Worm (Caenorhabditis elegans) whole organism, L3 larva: ENCODE data around the gene exos-2.
A peak's percentile ranks its signal among the peaks of the same experiment; 100 is the strongest.

Experiments used
- R02D3.7 ChIP-seq: fragments of 150-350 bp; optimal IDR thresholded peaks from 2 replicates; lab custom pipeline; 2014; ENCODE audit warnings: missing biosample characterization, missing genetic modification characterization
- aly-2 ChIP-seq: fragments of 150-350 bp; optimal IDR thresholded peaks from 2 replicates; lab custom pipeline; 2014; ENCODE audit warnings: missing biosample characterization, missing genetic modification characterization
- ama-1 ChIP-seq: fragments of 150-350 bp; optimal IDR thresholded peaks from 2 replicates; lab custom pipeline; 2018
- ceh-28 ChIP-seq: fragments of 150-350 bp; optimal IDR thresholded peaks from 2 replicates; lab custom pipeline; 2014; ENCODE audit warnings: missing biosample characterization, missing genetic modification reagents, missing genetic modification characterization
- ceh-9 ChIP-seq: sonication (generic microtip); optimal IDR thresholded peaks from 2 replicates; lab custom pipeline; 2018; ENCODE audit warnings: missing biosample characterization, missing genetic modification characterization
- daf-12 ChIP-seq: fragments of 150-350 bp; optimal IDR thresholded peaks from 2 replicates; lab custom pipeline; 2014; ENCODE audit warnings: missing biosample characterization, missing genetic modification reagents, missing genetic modification characterization
- egl-5 ChIP-seq: fragments of 150-350 bp; optimal IDR thresholded peaks from 2 replicates; lab custom pipeline; 2017; ENCODE audit warnings: missing biosample characterization, missing genetic modification reagents, missing genetic modification characterization, inconsistent platforms
- elt-1 ChIP-seq: fragments of 150-350 bp; optimal IDR thresholded peaks from 2 replicates; lab custom pipeline; 2014; ENCODE audit warnings: missing biosample characterization, missing genetic modification characterization
- elt-2 ChIP-seq: sonication (generic microtip); optimal IDR thresholded peaks from 2 replicates; lab custom pipeline; 2016; ENCODE audit warnings: missing genetic modification reagents, mild to moderate bottlenecking, missing genetic modification characterization, missing compliant biosample characterization
- elt-3 ChIP-seq, 3 experiments: fragments of 150-350 bp in 1 of 3; sonication (generic microtip) in 2 of 3; optimal IDR thresholded peaks; 2 replicates in 2 of 3; 4 replicates in 1 of 3; lab custom pipeline; 2014 to 2017; ENCODE audit warnings: missing biosample characterization in 3 of 3, missing genetic modification characterization in 3 of 3
- fkh-10 ChIP-seq: sonication (generic microtip); optimal IDR thresholded peaks from 2 replicates; lab custom pipeline; 2017; ENCODE audit warnings: missing biosample characterization, missing genetic modification reagents, missing genetic modification characterization
- fkh-2 ChIP-seq: fragments of 150-350 bp; optimal IDR thresholded peaks from 2 replicates; lab custom pipeline; 2014; ENCODE audit warnings: missing biosample characterization, missing genetic modification reagents, missing genetic modification characterization
- fos-1 ChIP-seq: fragments of 150-350 bp; optimal IDR thresholded peaks from 2 replicates; lab custom pipeline; 2014; ENCODE audit warnings: missing biosample characterization, missing genetic modification characterization
- hmg-11 ChIP-seq: sonication (generic microtip); optimal IDR thresholded peaks from 2 replicates; lab custom pipeline; 2016; ENCODE audit warnings: missing genetic modification characterization, missing compliant biosample characterization
- lin-15B ChIP-seq: fragments of 150-350 bp; optimal IDR thresholded peaks from 2 replicates; lab custom pipeline; 2014; ENCODE audit warnings: missing biosample characterization, missing genetic modification characterization
- lsy-12 ChIP-seq: sonication (generic microtip); optimal IDR thresholded peaks from 2 replicates; lab custom pipeline; 2016; ENCODE audit warnings: mild to moderate bottlenecking, missing genetic modification characterization, missing compliant biosample characterization
- mdl-1 ChIP-seq: fragments of 150-350 bp; optimal IDR thresholded peaks from 2 replicates; lab custom pipeline; 2014; ENCODE audit warnings: missing biosample characterization, missing genetic modification characterization
- mml-1 ChIP-seq: fragments of 150-350 bp; sonication (generic microtip); optimal IDR thresholded peaks from 3 replicates; lab custom pipeline; 2014; ENCODE audit warnings: missing biosample characterization, missing genetic modification characterization
- nfya-1 ChIP-seq: sonication (generic microtip); optimal IDR thresholded peaks from 2 replicates; lab custom pipeline; 2017; ENCODE audit warnings: missing genetic modification characterization, mild to moderate bottlenecking, missing compliant biosample characterization, antibody characterized with exemption, moderate library complexity; ENCODE audit not compliant: insufficient read depth
- nhr-23 ChIP-seq: fragments of 150-350 bp; optimal IDR thresholded peaks from 2 replicates; lab custom pipeline; 2014; ENCODE audit warnings: missing biosample characterization, missing genetic modification reagents, missing genetic modification characterization
- nhr-25 ChIP-seq: sonication (generic microtip); optimal IDR thresholded peaks from 2 replicates; lab custom pipeline; 2017; ENCODE audit warnings: missing biosample characterization, missing genetic modification characterization
- nhr-43 ChIP-seq: sonication (generic microtip); optimal IDR thresholded peaks from 2 replicates; lab custom pipeline; 2016; ENCODE audit warnings: mild to moderate bottlenecking, missing genetic modification characterization, missing compliant biosample characterization; ENCODE audit not compliant: poor library complexity, severe bottlenecking
- nhr-76 ChIP-seq: fragments of 150-350 bp; sonication (generic microtip); optimal IDR thresholded peaks from 5 replicates; lab custom pipeline; 2014; ENCODE audit warnings: missing biosample characterization, missing genetic modification characterization
- nhr-77 ChIP-seq: fragments of 150-350 bp; optimal IDR thresholded peaks from 2 replicates; lab custom pipeline; 2014; ENCODE audit warnings: missing biosample characterization, missing genetic modification characterization
- pqm-1 ChIP-seq: fragments of 150-350 bp; optimal IDR thresholded peaks from 2 replicates; lab custom pipeline; 2017; ENCODE audit warnings: missing biosample characterization, missing genetic modification characterization, inconsistent platforms
- snpc-4 ChIP-seq: fragments of 150-350 bp; optimal IDR thresholded peaks from 2 replicates; lab custom pipeline; 2014; ENCODE audit warnings: missing biosample characterization, missing genetic modification characterization
- tbx-2 ChIP-seq: sonication (generic microtip); optimal IDR thresholded peaks from 2 replicates; lab custom pipeline; 2016; ENCODE audit warnings: mild to moderate bottlenecking, missing genetic modification characterization, missing compliant biosample characterization
- unc-62 ChIP-seq: fragments of 150-350 bp; sonication (generic microtip); optimal IDR thresholded peaks from 4 replicates; lab custom pipeline; 2014; ENCODE audit warnings: missing biosample characterization, missing genetic modification reagents, missing genetic modification characterization
- ztf-4 ChIP-seq: fragments of 150-350 bp; optimal IDR thresholded peaks from 2 replicates; lab custom pipeline; 2014; ENCODE audit warnings: missing biosample characterization, missing genetic modification characterization

Gene exos-2

DNA sequence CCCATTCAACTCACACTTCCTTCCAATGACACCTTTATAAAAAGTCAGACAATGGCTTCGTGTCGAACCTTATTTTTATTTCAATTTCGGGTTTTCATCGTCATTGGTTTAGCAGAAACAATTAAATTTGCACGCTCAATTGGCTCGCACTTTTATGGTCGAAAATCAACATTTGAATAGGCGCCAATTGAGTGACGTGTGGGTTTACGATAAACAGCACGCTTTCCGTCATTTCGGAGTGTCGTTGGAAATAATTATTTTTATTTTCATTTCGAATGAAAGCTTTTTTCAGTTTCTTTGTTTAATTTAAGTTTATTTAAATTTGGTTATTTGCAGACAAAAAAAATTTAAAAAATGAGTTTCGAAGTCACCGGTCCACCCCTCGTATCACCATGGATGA lies at the start of gene exos-2:
TSS of gene exos-2 (plus strand) at position 330 of the 400 bp plus-strand sequence.
- TF ChIP-seq R02D3.7 (tag; lab: Kevin White, UChicago) = peak; percentile 99
- no peak for TF ChIP-seq daf-12 (tag; lab: Kevin White, UChicago)
- TF ChIP-seq hmg-11 = peak; percentile 47
- TF ChIP-seq mml-1 (tag; lab: Kevin White, UChicago) = no peak
- TF ChIP-seq nhr-25 (tag; lab: Kevin White, UChicago) = peak; percentile 11
- TF ChIP-seq lin-15B (tag; lab: Kevin White, UChicago) = peak; percentile 77
- peak; percentile 62 for TF ChIP-seq egl-5 (tag; lab: Kevin White, UChicago)
- TF ChIP-seq pqm-1 (tag; lab: Kevin White, UChicago) = peak; percentile 25
- peak; percentile 59 for TF ChIP-seq nhr-23 (tag; lab: Kevin White, UChicago)

DNA sequence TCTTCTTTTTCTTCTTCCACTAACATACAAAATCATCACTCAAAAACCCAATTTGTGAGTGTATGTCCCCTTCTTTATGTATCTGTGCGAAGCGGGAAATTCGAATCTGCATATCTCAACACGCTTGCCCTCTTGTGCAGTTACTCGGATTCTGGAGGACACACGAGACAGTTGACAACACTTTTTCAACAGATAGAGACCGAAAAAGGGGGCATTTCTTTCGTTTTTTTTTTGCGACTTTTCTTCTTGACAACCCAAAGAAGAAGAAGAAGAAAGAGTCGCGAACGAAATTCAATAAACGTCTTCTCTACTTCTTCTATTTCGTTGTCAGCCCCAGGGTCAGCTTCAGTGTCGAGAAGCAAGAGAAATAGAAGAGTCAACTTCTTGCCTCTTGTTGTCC lies 49.2 kb upstream of the exos-2 start:
- no peak for TF ChIP-seq ztf-4 (tag; lab: Kevin White, UChicago)
- TF ChIP-seq tbx-2 (tag; lab: Kevin White, UChicago) = no peak
- TF ChIP-seq unc-62 (GFP tag; lab: Kevin White, UChicago) = no peak
- no peak for TF ChIP-seq nhr-25 (tag; lab: Kevin White, UChicago)
- TF ChIP-seq fkh-2 (tag; lab: Kevin White, UChicago) = no peak
- TF ChIP-seq hmg-11 = no peak
- no peak for TF ChIP-seq nhr-23 (tag; lab: Kevin White, UChicago)
- TF ChIP-seq ceh-28 (tag; lab: Kevin White, UChicago) = no peak
- TF ChIP-seq ama-1 (lab: Kevin White, UChicago) = no peak
- no peak for TF ChIP-seq fos-1 (tag; lab: Kevin White, UChicago)
- no peak for TF ChIP-seq daf-12 (tag; lab: Kevin White, UChicago)
- TF ChIP-seq nhr-43 (tag; lab: Kevin White, UChicago) = no peak

- peak; percentile 14 for TF ChIP-seq nhr-23 (tag; lab: Kevin White, UChicago)
- TF ChIP-seq elt-2 (tag; lab: Kevin White, UChicago) = no peak
Measured at ce11 chrIV:6369489-6369888, 45.8 kb upstream of the exos-2 start.

ce11 chrIV:6372267-6372666 lies 43.0 kb upstream of the exos-2 start:
- no peak for TF ChIP-seq nhr-76
- no peak for TF ChIP-seq nhr-25 (tag; lab: Kevin White, UChicago)
- TF ChIP-seq R02D3.7 (tag; lab: Kevin White, UChicago) = no peak
- TF ChIP-seq lin-15B (tag; lab: Kevin White, UChicago) = no peak
- no peak for TF ChIP-seq daf-12 (tag; lab: Kevin White, UChicago)
- no peak for TF ChIP-seq pqm-1 (tag; lab: Kevin White, UChicago)
- no peak for TF ChIP-seq elt-3 (tag; optimal IDR thresholded peaks at IDR 0.05; lab: Kevin White, UChicago)
- no peak for TF ChIP-seq lsy-12 (tag; lab: Kevin White, UChicago)
- no peak for TF ChIP-seq nfya-1 (tag; lab: Kevin White, UChicago)
- no peak for TF ChIP-seq ceh-9 (tag; lab: Kevin White, UChicago)
- TF ChIP-seq mdl-1 = no peak
- no peak for TF ChIP-seq fkh-10

DNA sequence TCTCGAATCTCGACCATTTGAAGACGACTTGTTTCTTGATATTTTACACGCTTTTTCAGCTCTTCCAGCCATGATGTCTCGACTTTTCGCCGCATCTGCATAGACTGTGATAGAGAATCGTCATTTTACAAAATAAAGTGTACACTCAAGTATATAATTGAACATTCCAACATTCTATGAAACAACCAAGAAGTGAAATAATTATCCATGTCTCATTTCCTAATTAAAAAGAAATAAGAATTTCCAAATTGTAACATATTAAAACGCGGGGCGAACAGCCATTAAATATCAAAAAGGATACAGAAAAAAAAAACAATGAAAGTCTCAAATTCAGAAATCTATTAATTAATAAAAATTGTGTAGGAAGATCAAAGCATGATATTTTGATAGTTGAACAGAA lies 42.3 kb upstream of the exos-2 start, which contains the start of gene smg-3:
TSS of gene smg-3 (minus strand) at position 101 of the 400 bp plus-strand sequence.
- TF ChIP-seq nhr-25 (tag; lab: Kevin White, UChicago) (no peak), elt-1 (tag; lab: Kevin White, UChicago) (no peak), hmg-11 (no peak), nhr-77 (tag; lab: Kevin White, UChicago) (no peak), R02D3.7 (tag; lab: Kevin White, UChicago) (no peak), aly-2 (tag; lab: Kevin White, UChicago) (no peak), mml-1 (tag; lab: Kevin White, UChicago) (no peak), unc-62 (GFP tag; lab: Kevin White, UChicago) (no peak), ama-1 (lab: Kevin White, UChicago) (no peak), snpc-4 (tag; lab: Kevin White, UChicago) (no peak)

DNA sequence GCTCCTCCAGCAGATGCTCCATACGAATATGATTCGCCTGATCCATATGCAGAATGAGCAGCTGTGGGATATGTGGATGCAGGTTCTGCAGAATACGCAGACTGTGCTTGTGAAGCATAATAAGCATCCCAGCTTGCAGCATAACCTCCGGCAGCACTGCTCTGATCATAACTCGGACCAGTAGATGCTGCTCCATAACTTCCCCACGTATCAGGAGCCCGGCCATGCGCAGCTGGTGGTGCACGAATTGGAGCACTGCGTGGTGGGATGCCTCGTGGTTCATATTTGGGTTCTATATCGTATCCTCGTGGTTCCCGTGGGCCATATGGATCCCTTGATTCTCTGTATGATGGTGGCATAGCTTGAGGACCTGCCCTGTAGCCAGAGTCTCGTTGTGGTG lies 41.6 kb upstream of the exos-2 start:
- no peak for TF ChIP-seq ama-1 (lab: Kevin White, UChicago)
